Fruit fly (Drosophila melanogaster) whole organism, wandering third instar larva: ENCODE results near the gene CG15322.
"Not testable (repeated sequence)": the region's sequence is repeated elsewhere in the genome, so short reads cannot be mapped to it uniquely, and the experiment has no call there.

Experiments used
- Abd-B ChIP-seq: fragments of >200 bp; optimal IDR thresholded peaks from 2 replicates; lab custom pipeline; 2017; ENCODE audit warnings: missing biosample characterization, missing genetic modification characterization
- CrebA ChIP-seq: fragments of 200-800 bp; sonication (Bioruptor generic); optimal IDR thresholded peaks from 2 replicates; lab custom pipeline; 2016; ENCODE audit warnings: missing biosample characterization, mild to moderate bottlenecking, missing genetic modification characterization, borderline replicate concordance
- Dif ChIP-seq: fragments of 200-275, 200-300 bp; sonication (Bioruptor generic); optimal IDR thresholded peaks from 2 replicates; lab custom pipeline; 2018; ENCODE audit warnings: missing biosample characterization, missing genetic modification characterization; ENCODE audit not compliant: partially characterized antibody
- HLH106 ChIP-seq: fragments of 200-800 bp; optimal IDR thresholded peaks from 3 replicates; lab custom pipeline; 2019; ENCODE audit warnings: missing biosample characterization, mild to moderate bottlenecking, missing genetic modification characterization, moderate library complexity
- Hnf4 ChIP-seq: fragments of 200-800 bp; sonication (Bioruptor generic); optimal IDR thresholded peaks from 2 replicates; lab custom pipeline; 2016; ENCODE audit warnings: missing biosample characterization, mild to moderate bottlenecking, missing genetic modification characterization
- brk ChIP-seq: fragments of 200-800 bp; sonication (Bioruptor generic); optimal IDR thresholded peaks from 2 replicates; lab custom pipeline; 2016; ENCODE audit warnings: missing biosample characterization, mild to moderate bottlenecking, missing genetic modification characterization
- jim ChIP-seq: fragments of 175-275, 200-325 bp; sonication (Bioruptor generic); optimal IDR thresholded peaks from 2 replicates; lab custom pipeline; 2016; ENCODE audit warnings: missing biosample characterization, mild to moderate bottlenecking, missing genetic modification characterization
- lola ChIP-seq: fragments of >200 bp; optimal IDR thresholded peaks from 2 replicates; lab custom pipeline; 2017; ENCODE audit warnings: missing biosample characterization, missing genetic modification characterization
- rgr ChIP-seq: fragments of 200-800 bp; sonication (Bioruptor generic); optimal IDR thresholded peaks from 3 replicates; lab custom pipeline; 2016; ENCODE audit warnings: missing biosample characterization, mild to moderate bottlenecking, missing genetic modification characterization

Gene CG15322

DNA sequence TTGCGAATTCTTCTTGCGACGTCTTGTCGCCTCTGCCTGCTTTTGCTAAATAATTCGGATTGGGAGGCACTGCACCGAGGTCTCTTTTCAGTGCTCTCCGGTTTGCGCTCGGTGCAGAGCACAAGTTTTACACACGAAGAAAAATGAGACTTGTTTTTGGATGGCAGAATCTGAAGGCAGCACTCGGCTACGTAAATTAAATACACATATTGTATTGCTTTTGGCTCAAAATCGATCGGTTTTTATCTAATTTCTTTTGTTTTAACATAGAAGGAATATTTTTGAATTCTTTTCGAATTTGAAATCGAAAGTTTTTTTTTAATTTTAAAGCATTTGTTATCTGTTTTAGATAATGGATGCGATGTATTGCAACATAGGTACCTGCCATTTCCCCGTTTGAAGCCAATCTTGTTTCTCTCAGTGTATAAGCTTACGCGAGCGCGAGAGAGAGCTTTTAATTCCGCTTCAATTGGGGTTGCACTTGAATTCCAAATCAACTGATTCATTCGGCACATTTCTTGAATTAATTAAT is 40.2 kb downstream of the CG15322 start, which contains the start of gene AnxB10 (continued):
- peak; percentile 89 for TF ChIP-seq rgr (GFP tag; lab: Kevin White, UChicago)
- TF ChIP-seq lola (GFP tag; lab: Kevin White, UChicago) = no peak
- peak; percentile 79 for TF ChIP-seq Hnf4 (GFP tag; lab: Kevin White, UChicago)
- TF ChIP-seq HLH106 (tag; lab: Kevin White, UChicago) = peak; percentile 91

DNA sequence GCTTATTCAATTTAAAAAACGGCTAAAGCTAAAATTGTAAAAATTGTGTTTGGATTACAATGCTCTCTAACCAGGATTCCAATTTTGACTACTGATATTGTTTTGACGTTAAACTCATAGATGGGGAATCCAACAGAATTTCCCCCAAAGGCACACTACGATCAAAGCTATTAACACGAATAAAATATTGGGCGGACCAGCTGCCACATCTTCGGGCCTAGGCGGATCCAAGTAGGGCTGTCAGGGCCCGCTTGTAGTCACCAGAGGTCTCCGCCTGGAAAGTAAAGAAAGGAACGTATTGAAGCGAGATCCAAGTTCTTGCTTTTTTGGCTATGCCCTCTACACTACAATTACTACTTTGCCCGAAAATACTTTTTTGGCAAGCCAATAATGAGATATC is 45.2 kb downstream of the CG15322 start, which contains the start of gene Sdic1:
Gene Sdic1 (minus strand): TSS at position 101 of the 400 bp plus-strand sequence.
- TF ChIP-seq brk (GFP tag; lab: Kevin White, UChicago); jim (GFP tag; lab: Kevin White, UChicago); Abd-B: not testable (repeated sequence)

DNA sequence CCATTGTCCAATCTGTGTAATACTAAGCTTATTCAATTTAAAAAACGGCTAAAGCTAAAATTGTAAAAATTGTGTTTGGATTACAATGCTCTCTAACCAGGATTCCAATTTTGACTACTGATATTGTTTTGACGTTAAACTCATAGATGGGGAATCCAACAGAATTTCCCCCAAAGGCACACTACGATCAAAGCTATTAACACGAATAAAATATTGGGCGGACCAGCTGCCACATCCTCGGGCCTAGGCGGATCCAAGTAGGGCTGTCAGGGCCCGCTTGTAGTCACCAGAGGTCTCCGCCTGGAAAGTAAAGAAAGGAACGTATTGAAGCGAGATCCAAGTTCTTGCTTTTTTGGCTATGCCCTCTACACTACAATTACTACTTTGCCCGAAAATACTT is 53.0 kb downstream of the CG15322 start, which contains the start of gene Sdic2:
Gene Sdic2 (minus strand): TSS at position 101 of the 400 bp plus-strand sequence.
- TF ChIP-seq CrebA (GFP tag; lab: Kevin White, UChicago); HLH106 (tag; lab: Kevin White, UChicago); Dif: not testable (repeated sequence)
